Worm (Caenorhabditis elegans): Measurements from ENCODE around the gene Y39A3B.7.

The Y39A3B.7 gene

DNA sequence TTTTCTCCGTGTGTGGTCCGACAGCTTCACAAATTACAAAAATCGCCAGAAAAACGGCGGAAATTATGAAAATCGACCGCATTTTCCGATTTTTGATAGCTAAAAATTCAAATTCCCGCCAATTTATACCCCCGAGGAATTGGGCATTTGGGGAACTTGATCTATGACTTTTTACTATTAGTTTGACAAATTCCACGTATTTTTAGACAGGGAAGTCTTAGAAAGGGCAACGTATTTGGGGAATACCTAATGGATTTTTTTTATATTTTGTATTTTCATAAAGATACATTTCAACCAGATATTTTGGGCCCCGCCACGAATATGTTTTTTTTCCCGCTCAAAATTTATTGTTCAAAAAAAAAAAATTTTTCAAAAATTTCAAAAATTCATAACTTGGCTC lies at the start of gene Y39A3B.7:
Y39A3B.7 (minus strand) TSS at position 101 of the 400 bp plus-strand sequence.
- no peak for TF ChIP-seq elt-3 (tag; optimal IDR thresholded peaks at IDR 0.05)
- no peak for TF ChIP-seq mep-1 (tag; optimal IDR thresholded peaks at IDR 0.05)

DNA sequence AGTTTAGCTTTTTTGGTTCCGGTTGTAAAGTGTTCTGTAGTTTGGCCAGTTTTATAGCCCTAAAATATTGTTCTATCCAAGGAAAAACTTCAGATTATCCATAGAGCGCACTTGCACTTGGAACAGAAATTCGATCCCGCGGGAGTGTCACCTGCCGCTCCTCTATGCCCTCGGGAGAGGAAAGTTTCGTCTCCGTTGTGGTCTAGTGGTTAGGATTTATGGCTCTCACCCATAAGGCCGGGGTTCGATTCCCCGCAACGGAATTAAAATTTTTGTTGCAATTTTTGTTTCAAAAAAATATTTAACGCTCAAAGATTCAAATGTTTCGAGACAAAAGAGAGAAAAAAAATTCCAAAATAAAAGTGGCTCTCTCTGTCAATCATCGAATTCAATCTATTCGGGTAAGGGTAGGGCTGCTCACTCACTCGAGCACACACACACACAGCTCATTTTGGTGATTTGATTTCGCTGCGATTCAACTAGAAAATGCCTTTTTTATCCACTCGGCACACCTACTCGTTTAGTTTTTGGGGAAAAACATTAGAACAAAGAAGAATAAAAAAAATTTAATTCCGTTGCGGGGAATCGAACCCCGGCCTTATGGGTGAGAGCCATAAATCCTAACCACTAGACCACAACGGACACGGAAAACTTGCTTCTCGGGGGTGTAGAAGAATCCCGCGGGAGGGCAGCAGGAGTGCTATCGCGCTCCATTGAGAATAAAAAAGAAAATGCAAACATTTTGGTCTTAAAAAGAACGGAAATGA lies 47.8 kb upstream of the Y39A3B.7 start:
- TF ChIP-seq tbx-8 (GFP tag; optimal IDR thresholded peaks at IDR 0.05) (no peak), ces-1 (GFP tag; optimal IDR thresholded peaks at IDR 0.05) (peak; percentile 58), nhr-28 (tag; optimal IDR thresholded peaks at IDR 0.05) (no peak), M03D4.4 (tag; optimal IDR thresholded peaks at IDR 0.05) (no peak), unc-120 (tag; optimal IDR thresholded peaks at IDR 0.05; ENCODE audit: poor library complexity, severe bottlenecking) (peak; percentile 17)

DNA sequence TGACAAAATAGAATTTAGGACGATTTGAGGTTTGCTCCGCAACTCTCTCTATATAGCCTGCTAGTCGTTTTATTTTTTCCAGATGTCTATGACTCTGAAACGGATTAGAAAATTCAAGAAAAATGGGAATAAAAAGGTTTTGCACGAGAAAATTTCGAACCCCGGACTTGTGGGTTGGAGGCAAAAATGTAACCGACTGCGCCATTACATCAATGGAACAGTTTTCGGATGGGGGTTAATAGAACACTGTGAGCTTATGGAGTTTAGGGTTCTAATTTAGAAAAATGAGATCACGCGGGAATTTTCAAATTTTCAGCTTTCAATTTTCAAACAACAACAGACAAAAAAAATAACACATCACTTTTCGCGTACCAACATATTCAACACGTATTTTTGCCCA lies 47.0 kb upstream of the Y39A3B.7 start:
- TF ChIP-seq sem-2 (GFP tag; optimal IDR thresholded peaks at IDR 0.05) (no peak), ztf-11 (tag; optimal IDR thresholded peaks at IDR 0.05) (no peak), nhr-12 (tag; optimal IDR thresholded peaks at IDR 0.05) (no peak), sptf-1 (tag; optimal IDR thresholded peaks at IDR 0.05) (no peak), unc-39 (tag; optimal IDR thresholded peaks at IDR 0.05) (no peak), unc-120 (tag; optimal IDR thresholded peaks at IDR 0.05; ENCODE audit: poor library complexity, severe bottlenecking) (no peak)

DNA sequence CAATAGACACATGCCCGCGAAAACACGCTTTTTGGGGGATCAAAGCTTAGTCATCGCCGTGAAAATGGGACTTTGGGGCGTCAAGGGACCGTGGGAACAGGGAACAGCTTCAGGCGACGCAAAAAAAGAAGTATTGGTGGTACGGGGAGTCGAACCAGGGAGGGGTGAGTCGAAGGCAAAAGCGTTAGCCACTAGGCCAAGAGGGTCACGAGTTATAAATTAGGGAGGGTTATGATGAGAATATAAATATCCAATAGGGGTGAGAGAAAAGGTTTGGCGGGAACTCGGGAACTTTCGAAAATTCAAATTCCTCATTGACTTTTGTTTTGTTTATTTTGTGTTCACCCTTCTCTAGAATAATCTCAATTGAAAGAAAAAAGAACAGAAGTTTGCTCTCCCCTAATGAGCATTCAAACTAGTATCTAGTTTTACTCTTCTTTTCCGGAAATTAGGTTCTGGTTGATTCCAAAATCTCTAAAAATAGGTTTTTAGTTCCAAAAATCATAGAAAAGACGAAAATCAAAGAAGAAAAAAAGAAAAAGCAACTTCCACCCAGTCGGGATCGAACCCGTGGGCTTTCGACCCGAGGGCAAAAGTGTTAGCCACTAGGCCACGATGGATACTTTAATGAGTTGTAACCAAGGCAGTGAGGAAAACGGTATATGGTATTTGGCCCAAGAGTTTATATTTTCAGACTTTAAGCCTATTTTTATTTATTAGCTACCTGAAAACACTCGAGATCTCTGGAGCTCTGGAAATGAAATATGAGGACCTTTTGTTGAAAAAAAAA lies 46.2 kb upstream of the Y39A3B.7 start:
- no peak for TF ChIP-seq elt-3 (tag; optimal IDR thresholded peaks at IDR 0.05)

DNA sequence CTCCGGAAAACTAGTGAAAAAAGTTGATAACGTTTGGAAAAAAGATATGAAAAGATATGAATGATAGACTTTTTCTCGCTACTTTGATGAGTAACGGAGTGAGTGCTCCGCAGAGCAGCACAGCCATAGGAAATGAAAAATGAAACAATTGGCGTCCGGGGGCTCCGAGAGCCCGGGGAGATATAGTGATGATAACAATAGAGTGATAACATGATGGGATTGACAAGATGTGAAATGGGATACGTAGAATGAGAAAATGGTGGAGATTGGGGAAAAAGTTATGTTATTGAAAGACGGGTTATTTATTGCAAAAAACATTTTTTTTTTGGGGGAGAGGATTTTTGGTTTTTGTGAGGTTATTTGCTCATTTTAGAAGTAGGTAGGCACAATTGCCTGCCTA lies 42.8 kb upstream of the Y39A3B.7 start:
- TF ChIP-seq hlh-1 (tag; optimal IDR thresholded peaks at IDR 0.05) (peak; percentile 48), unc-62 (GFP tag; optimal IDR thresholded peaks at IDR 0.05) (peak; percentile 53), lin-13 (tag; optimal IDR thresholded peaks at IDR 0.05) (no peak)

DNA sequence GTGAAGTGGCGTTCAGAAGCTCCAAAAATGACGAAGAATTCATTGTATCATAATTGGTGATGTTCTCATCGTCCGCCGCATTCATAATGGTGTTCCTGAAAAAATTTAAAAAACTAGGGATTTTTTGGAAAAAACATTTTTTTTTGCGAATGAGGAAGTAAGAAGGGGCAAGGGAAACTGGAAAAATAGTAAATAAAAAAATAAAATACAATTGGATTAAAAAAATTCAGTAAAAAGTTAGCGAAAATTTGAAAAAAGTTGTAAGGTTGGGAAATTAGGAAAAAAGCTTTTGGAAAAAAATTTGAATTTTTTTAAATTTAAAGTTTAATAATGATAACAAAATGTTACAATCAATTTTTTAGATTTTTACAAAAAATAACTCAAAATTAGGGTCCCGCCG lies 36.7 kb upstream of the Y39A3B.7 start, which contains the start of gene ckr-2:
ckr-2 (minus strand) TSS at position 101 of the 400 bp plus-strand sequence.
- TF ChIP-seq ceh-83 (GFP tag; optimal IDR thresholded peaks at IDR 0.05): no peak
- TF ChIP-seq lsy-2 (tag; optimal IDR thresholded peaks at IDR 0.05): no peak

DNA sequence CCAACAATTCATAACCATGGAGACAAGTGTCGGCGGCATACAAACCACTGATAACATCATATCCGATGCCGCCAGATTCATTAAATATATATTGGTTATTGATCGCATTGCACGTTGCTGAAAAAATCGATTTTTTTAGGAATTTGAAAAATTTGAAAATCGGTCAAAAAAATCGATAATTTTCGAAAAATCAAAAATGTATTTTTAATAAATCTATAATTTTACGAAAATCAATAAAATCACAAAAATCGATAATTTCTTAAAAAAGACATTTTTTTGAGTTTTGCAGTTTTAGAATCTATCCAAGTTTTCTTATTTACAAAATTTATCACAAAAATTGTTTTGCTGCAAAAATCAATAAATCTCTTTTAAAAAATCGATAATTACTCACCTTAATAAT lies 30.7 kb upstream of the Y39A3B.7 start:
- TF ChIP-seq bed-3 (GFP tag; optimal IDR thresholded peaks at IDR 0.05) (no peak), lin-13 (tag; optimal IDR thresholded peaks at IDR 0.05) (no peak), zip-8 (tag; optimal IDR thresholded peaks at IDR 0.05) (no peak), ceh-43 (GFP tag; optimal IDR thresholded peaks at IDR 0.05) (no peak), ceh-39 (tag; optimal IDR thresholded peaks at IDR 0.05) (no peak), unc-120 (tag; optimal IDR thresholded peaks at IDR 0.05; ENCODE audit: poor library complexity, severe bottlenecking) (no peak)

DNA sequence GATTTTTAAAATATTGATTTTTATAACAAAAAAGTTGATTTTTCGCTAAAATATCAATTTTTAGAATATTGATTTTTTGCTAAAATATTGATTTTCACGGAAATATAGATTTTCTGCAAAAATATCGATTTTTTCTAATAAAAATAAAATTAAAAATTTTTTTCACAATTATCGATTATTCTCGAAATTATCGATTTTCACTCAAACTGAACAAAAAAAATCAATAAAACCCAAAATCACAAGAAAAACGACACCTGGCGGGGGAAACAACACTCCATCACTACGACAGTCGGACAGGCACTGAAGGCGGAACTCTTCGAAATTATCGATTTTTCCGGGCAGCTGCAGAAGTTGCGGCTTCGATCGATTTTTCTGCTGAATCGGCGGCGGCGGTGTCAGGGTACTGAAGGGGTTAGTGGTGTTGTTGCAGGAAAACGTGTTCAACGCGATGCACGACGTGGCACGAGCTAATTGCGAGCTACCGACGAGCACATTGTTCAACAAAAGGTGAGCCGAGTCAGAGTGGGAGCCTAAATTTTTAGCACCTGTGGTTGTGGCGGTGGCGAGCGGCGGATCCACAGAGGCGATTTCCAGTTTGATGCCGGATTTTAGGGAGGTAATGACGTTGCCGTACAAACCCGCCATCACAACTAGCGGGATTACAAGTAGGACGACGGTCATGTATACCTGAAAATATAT lies 28.5 kb upstream of the Y39A3B.7 start:
- TF ChIP-seq pha-4 (tag; optimal IDR thresholded peaks at IDR 0.05) (no peak), mep-1 (tag; optimal IDR thresholded peaks at IDR 0.05) (no peak), sem-2 (GFP tag; optimal IDR thresholded peaks at IDR 0.05) (no peak), snpc-4 (tag; optimal IDR thresholded peaks at IDR 0.05) (no peak), ceh-43 (GFP tag; optimal IDR thresholded peaks at IDR 0.05) (no peak), ceh-83 (GFP tag; optimal IDR thresholded peaks at IDR 0.05) (no peak), mls-2 (tag; optimal IDR thresholded peaks at IDR 0.05) (no peak), unc-39 (tag; optimal IDR thresholded peaks at IDR 0.05) (no peak), ztf-11 (tag; optimal IDR thresholded peaks at IDR 0.05) (no peak), bed-3 (GFP tag; optimal IDR thresholded peaks at IDR 0.05) (no peak), nhr-2 (tag; optimal IDR thresholded peaks at IDR 0.05) (no peak)

Data from whole organism, mixed stage, embryonic.